Worm (Caenorhabditis elegans): ENCODE measurements around the gene lgc-5.
"Not testable (repeated sequence)": the region's sequence is repeated elsewhere in the genome, so short reads cannot be mapped to it uniquely, and the experiment has no call there.

lgc-5 gene

ce11 chrIV:8384737-8385136 is 42.3 kb downstream of the lgc-5 start:
- TF ChIP-seq W03F9.2 (tag; optimal IDR thresholded peaks at IDR 0.05), result no peak
- no peak for TF ChIP-seq dao-5 (tag; optimal IDR thresholded peaks at IDR 0.05)
- no peak for TF ChIP-seq him-1 (tag; optimal IDR thresholded peaks at IDR 0.05)

ce11 chrIV:8385662-8386061 is 43.2 kb downstream of the lgc-5 start:
- TF ChIP-seq W03F9.2 (tag; optimal IDR thresholded peaks at IDR 0.05), result no peak
- TF ChIP-seq dao-5 (tag; optimal IDR thresholded peaks at IDR 0.05), result no peak
- no peak for TF ChIP-seq him-1 (tag; optimal IDR thresholded peaks at IDR 0.05)

ce11 chrIV:8389139-8389538 is 46.7 kb downstream of the lgc-5 start, which contains the start of gene D2096.10:
Gene D2096.10 (minus strand): TSS chrIV:8389239.
- not testable (repeated sequence) for TF ChIP-seq W03F9.2, him-1, dao-5 (tag; optimal IDR thresholded peaks at IDR 0.05)

- TF ChIP-seq dao-5 (tag; optimal IDR thresholded peaks at IDR 0.05) (no peak), him-1 (tag; optimal IDR thresholded peaks at IDR 0.05) (no peak), W03F9.2 (tag; optimal IDR thresholded peaks at IDR 0.05) (no peak)
Observed at ce11 chrIV:8394105-8394504, 51.6 kb downstream of the lgc-5 start, which contains the start of gene D2096.11. Gene D2096.11 (minus strand): TSS chrIV:8394205.

Data from whole organism, L4/young adult.